Worm (Caenorhabditis elegans): ENCODE results near the gene Y59A8B.24.
A peak's percentile ranks its signal among the peaks of the same experiment; 100 is the strongest.
"Not testable (repeated sequence)": the region's sequence is repeated elsewhere in the genome, so short reads cannot be mapped to it uniquely, and the experiment has no call there.

Gene Y59A8B.24

DNA sequence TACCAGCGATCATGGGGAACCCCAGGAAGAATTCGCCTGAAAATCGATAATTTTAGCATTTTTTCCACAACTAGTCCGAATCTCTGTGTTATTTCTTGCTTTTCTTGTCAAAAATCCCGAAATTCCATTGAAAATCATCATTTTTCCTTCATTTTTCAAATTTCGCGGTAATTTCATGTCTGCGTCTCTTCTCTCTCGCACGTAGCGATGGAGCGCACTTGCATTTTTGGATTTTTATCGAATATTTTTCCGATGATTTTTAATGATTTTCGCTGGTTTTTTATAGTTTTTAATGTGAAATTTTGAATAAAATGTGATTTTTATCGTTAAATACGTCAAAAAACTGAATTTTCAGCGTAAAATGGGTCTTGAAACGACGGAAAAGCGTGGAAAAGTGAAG is 30.3 kb upstream of the Y59A8B.24 start, which contains the start of gene E01B7.2:
Gene E01B7.2 (plus strand): TSS at position 350 of the 400 bp plus-strand sequence.
- TF ChIP-seq unc-42 (tag; optimal IDR thresholded peaks at IDR 0.05) = peak; percentile 2
- peak; percentile 56 for TF ChIP-seq pax-1 (tag; optimal IDR thresholded peaks at IDR 0.05)
- TF ChIP-seq unc-55 (GFP tag; optimal IDR thresholded peaks at IDR 0.05) = peak; percentile 46
- no peak for TF ChIP-seq pha-4 (tag; optimal IDR thresholded peaks at IDR 0.05)
- no peak for TF ChIP-seq ttx-3 (tag; optimal IDR thresholded peaks at IDR 0.05)
- peak; percentile 63 for TF ChIP-seq nfya-1 (tag; optimal IDR thresholded peaks at IDR 0.05)
- TF ChIP-seq ahr-1 (tag; optimal IDR thresholded peaks at IDR 0.05) = no peak
- peak; percentile 48 for TF ChIP-seq ceh-48 (tag; optimal IDR thresholded peaks at IDR 0.05)

DNA sequence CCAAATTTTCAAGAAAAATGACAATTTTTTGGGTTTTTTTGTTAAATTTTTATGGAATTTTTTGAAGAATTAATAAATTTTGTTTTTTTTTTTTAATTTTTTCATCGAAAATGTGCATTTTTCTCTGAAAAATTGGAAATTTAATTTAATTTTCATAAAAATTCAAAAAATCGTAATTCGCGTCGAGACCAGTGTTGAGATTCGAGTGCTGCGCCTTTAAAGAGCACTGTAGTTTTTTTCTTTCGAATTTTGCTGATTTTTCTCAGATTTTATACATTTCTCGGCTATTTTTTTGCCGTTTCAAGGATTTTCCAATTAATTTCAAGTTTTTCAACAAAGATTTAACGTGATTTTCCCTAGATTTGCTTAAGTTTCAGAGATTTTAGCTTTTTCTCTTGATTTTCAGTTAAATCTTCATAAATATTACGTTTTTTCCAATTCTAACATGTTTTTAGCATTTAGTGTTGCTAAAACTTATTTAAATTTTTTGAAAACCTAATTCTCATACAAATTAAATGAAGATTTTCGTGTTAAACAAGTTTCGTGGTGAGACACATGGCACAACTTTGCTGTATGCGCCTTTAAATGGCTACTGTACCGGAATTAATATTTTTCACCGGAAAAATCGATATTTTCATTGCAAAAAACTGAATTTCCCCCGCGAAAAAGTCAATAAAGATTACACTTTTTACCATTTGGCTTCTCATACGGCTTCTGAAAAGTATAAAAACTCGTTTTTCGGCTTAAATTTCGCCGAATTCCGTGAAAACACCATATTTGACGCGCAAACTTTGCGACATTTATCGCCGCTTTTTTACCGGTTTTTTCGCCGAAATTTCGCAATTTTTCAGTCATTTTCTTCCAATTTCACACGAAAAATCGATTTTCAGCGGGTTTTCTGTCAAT is 27.4 kb upstream of the Y59A8B.24 start, which contains the start of gene usp-50:
Gene usp-50 (plus strand): TSS at position 822 of the 906 bp plus-strand sequence.
- not testable (repeated sequence) for TF ChIP-seq ceh-31 (tag; optimal IDR thresholded peaks at IDR 0.05); pag-3 (tag; optimal IDR thresholded peaks at IDR 0.05; ENCODE audit: borderline replicate concordance); fkh-10 (GFP tag; optimal IDR thresholded peaks at IDR 0.05)

DNA sequence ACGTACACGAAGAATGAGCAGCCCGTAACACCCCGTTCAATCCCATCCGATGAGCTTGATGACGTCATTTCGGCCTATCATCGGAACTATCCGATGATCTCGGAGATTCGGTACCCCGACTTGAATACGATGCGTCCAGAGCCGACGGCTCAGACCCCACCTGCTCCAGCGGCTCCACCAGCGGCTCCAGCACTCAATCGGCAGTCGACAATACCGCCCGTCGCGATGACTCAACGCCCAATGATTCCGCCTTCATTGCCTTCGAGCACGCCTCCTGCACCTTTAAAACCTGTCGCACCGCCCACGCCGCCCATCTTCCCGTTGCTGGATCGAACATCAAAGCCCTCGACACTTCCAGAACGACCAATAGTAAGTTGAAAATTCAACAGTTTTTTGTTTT is 23.6 kb upstream of the Y59A8B.24 start:
- TF ChIP-seq odd-2 (tag; optimal IDR thresholded peaks at IDR 0.05) (no peak), pat-9 (tag; optimal IDR thresholded peaks at IDR 0.05) (no peak), pag-3 (tag; optimal IDR thresholded peaks at IDR 0.05; ENCODE audit: borderline replicate concordance) (peak; percentile 46), lin-11 (tag; optimal IDR thresholded peaks at IDR 0.05) (no peak)

DNA sequence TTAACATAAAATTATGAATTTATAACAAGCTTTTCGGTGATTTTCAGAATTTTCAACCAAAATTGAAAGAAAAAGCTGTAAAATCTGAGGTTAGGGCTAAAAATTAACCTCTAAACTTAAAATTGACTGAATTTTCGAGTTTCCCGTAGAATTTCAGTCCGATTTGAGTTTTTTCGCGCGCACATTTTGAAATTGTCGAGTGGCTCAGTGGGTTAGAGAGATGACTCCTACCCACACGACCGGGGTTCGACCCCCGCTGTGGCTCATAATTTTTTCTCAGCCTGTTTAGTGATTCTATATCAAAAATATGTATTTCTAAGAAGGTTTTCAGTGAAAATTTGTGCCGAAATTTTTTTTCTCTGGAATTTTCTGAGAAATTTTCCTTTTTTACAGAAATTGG is 20.0 kb upstream of the Y59A8B.24 start:
- TF ChIP-seq unc-3 (GFP tag; conservative IDR thresholded peaks at IDR 0.05) (no peak), unc-3 (tag; optimal IDR thresholded peaks at IDR 0.05) (no peak), ceh-14 (tag; optimal IDR thresholded peaks at IDR 0.05) (no peak)

DNA sequence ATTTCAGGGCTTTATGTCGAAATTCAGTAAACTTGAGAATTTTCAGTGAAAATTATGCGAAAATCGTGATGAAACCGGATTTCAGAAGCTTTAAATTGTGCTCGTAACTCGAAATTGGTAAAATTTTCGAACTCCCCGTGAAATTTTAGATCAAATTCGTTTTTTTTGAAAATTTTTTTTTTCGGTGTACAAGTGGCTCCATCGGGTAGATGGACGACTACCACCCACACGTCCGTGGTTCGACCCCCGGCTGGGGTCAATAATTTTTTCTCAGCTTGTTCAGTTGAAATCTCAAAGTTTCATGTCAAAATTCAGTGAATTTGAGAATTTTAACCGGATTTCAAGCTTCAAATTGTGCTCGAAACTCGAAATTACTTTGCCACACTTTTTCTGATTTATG is 15.9 kb upstream of the Y59A8B.24 start:
- no peak for TF ChIP-seq nhr-11 (tag; optimal IDR thresholded peaks at IDR 0.05)
- no peak for TF ChIP-seq unc-42 (tag; optimal IDR thresholded peaks at IDR 0.05)
- no peak for TF ChIP-seq ceh-31 (tag; optimal IDR thresholded peaks at IDR 0.05)
- TF ChIP-seq ceh-45 (GFP tag; IDR thresholded peaks at IDR 0.05) = no peak
- TF ChIP-seq ref-2 (tag; optimal IDR thresholded peaks at IDR 0.05) = no peak
- no peak for TF ChIP-seq pag-3 (tag; optimal IDR thresholded peaks at IDR 0.05; ENCODE audit: borderline replicate concordance)
- no peak for TF ChIP-seq sdc-2 (tag; optimal IDR thresholded peaks at IDR 0.05)
- no peak for TF ChIP-seq dmd-4 (tag; optimal IDR thresholded peaks at IDR 0.05; ENCODE audit: borderline replicate concordance)
- no peak for TF ChIP-seq pros-1 (tag; optimal IDR thresholded peaks at IDR 0.05)
- TF ChIP-seq ceh-6 (GFP tag; optimal IDR thresholded peaks at IDR 0.05) = no peak
- no peak for TF ChIP-seq F13H6.1 (tag; optimal IDR thresholded peaks at IDR 0.05)

DNA sequence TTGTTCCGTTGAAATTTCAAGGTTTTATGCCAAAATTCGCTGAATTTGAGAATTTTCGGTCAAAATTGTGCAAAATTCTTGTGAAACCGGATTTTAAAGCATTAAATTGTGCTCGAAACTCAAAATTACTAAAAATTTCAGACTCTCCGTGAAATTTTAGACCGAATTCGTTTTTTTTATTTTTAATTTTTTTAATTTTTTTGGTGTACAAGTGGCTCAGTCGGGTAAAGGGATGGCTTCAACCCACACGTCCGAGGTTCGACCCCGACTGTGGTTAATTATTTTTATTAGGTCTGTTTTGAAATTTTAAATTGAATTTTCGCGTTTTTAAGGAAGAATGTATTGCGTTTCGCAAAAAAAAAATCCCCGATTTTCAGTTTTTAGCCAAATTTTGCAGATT is 12.8 kb upstream of the Y59A8B.24 start:
- TF ChIP-seq C08G9.2 (tag; optimal IDR thresholded peaks at IDR 0.05) = no peak
- TF ChIP-seq rnt-1 (tag; optimal IDR thresholded peaks at IDR 0.05) = no peak
- no peak for TF ChIP-seq ceh-45 (GFP tag; IDR thresholded peaks at IDR 0.05)
- no peak for TF ChIP-seq syd-9 (tag; optimal IDR thresholded peaks at IDR 0.05)
- TF ChIP-seq sox-4 (tag; optimal IDR thresholded peaks at IDR 0.05) = no peak
- TF ChIP-seq elt-2 (tag; optimal IDR thresholded peaks at IDR 0.05) = no peak
- no peak for TF ChIP-seq ceh-19 (GFP tag; optimal IDR thresholded peaks at IDR 0.05)
- TF ChIP-seq lin-11 (tag; optimal IDR thresholded peaks at IDR 0.05) = no peak
- TF ChIP-seq pat-9 (tag; optimal IDR thresholded peaks at IDR 0.05) = no peak
- no peak for TF ChIP-seq odd-2 (tag; optimal IDR thresholded peaks at IDR 0.05)
- TF ChIP-seq ceh-18 (tag; optimal IDR thresholded peaks at IDR 0.05) = no peak
- no peak for TF ChIP-seq ceh-34 (tag; optimal IDR thresholded peaks at IDR 0.05)
- TF ChIP-seq madf-2 (tag; optimal IDR thresholded peaks at IDR 0.05) = no peak
- no peak for TF ChIP-seq ztf-16 (tag; optimal IDR thresholded peaks at IDR 0.05)
